Fruit fly (Drosophila melanogaster): ENCODE data around the gene Gyc76C.

Gene Gyc76C

dm6 chr3L:19817807-19818531 is 24.6 kb upstream of the Gyc76C start, which contains the start of the genes Fibp and Deaf1 (continued):
- peak; percentile 72 for TF ChIP-seq CG33557 (GFP tag; optimal IDR thresholded peaks at IDR 0.05)
- no peak for TF ChIP-seq stc (GFP tag; IDR thresholded peaks at IDR 0.05)
- peak; percentile 96 for TF ChIP-seq CG15514 (GFP tag; optimal IDR thresholded peaks at IDR 0.05)
- TF ChIP-seq CG12071 (GFP tag; optimal IDR thresholded peaks at IDR 0.05): no peak
- peak; percentile 64 for TF ChIP-seq twi (tag; optimal IDR thresholded peaks at IDR 0.05)
- TF ChIP-seq crc (GFP tag; optimal IDR thresholded peaks at IDR 0.05): peak; percentile 53
- TF ChIP-seq Fer3 (tag; optimal IDR thresholded peaks at IDR 0.05): peak; percentile 74
- TF ChIP-seq gsb (GFP tag; IDR thresholded peaks at IDR 0.05): no peak
- TF ChIP-seq Mes4 (GFP tag; optimal IDR thresholded peaks at IDR 0.05): peak; percentile 71
- peak; percentile 84 for TF ChIP-seq Chrac-16 (GFP tag; optimal IDR thresholded peaks at IDR 0.05)
- peak; percentile 51 for TF ChIP-seq repo (GFP tag; optimal IDR thresholded peaks at IDR 0.05)
- TF ChIP-seq MBD-R2 (GFP tag; IDR thresholded peaks at IDR 0.05): peak; percentile 75
- TF ChIP-seq az2 (GFP tag; optimal IDR thresholded peaks at IDR 0.05): peak; percentile 77
- peak; percentile 98 for TF ChIP-seq chinmo (GFP tag; IDR thresholded peaks at IDR 0.05; ENCODE audit: partially characterized antibody)
- TF ChIP-seq Sry-β (GFP tag; optimal IDR thresholded peaks at IDR 0.05): peak; percentile 38
- TF ChIP-seq Spps (tag; optimal IDR thresholded peaks at IDR 0.05): no peak
- TF ChIP-seq CG14667 (GFP tag; IDR thresholded peaks at IDR 0.05): peak; percentile 55; the same call in 1 of the 2 replicates
- TF ChIP-seq CG2202 (tag; optimal IDR thresholded peaks at IDR 0.05): no peak
- peak; percentile 82 for TF ChIP-seq Hsf (GFP tag; optimal IDR thresholded peaks at IDR 0.05)
- TF ChIP-seq CG12391 (tag; optimal IDR thresholded peaks at IDR 0.05): peak; percentile 88
- TF ChIP-seq CG17912 (GFP tag; optimal IDR thresholded peaks at IDR 0.05): no peak
- TF ChIP-seq pfk (GFP tag; optimal IDR thresholded peaks at IDR 0.05): no peak
- peak; percentile 85 for TF ChIP-seq gem (tag; optimal IDR thresholded peaks at IDR 0.05)
- no peak for TF ChIP-seq tio (GFP tag; optimal IDR thresholded peaks at IDR 0.05)
- TF ChIP-seq insv (GFP tag; optimal IDR thresholded peaks at IDR 0.05): peak; percentile 45 to 95
- TF ChIP-seq CG7786 (GFP tag; optimal IDR thresholded peaks at IDR 0.05): peak; percentile 78
- TF ChIP-seq Hr3 (GFP tag; optimal IDR thresholded peaks at IDR 0.05): peak; percentile 86
- no peak for TF ChIP-seq kah (GFP tag; optimal IDR thresholded peaks at IDR 0.05)
- peak; percentile 88 for TF ChIP-seq fu2 (GFP tag; optimal IDR thresholded peaks at IDR 0.05)
- peak; percentile 53 for TF ChIP-seq Blimp-1 (GFP tag; optimal IDR thresholded peaks at IDR 0.05)
- peak; percentile 62; the same call in 2 of the 3 replicates for TF ChIP-seq CG11093 (GFP tag; IDR thresholded peaks at IDR 0.05)
- no peak for TF ChIP-seq lov (optimal IDR thresholded peaks at IDR 0.05)
- 0 out of 3 replicates have a peak, but pooled peaks have one; percentile 22 for TF ChIP-seq lov (GFP tag; IDR thresholded peaks at IDR 0.05)
- TF ChIP-seq CG10431 (GFP tag; optimal IDR thresholded peaks at IDR 0.05): peak; percentile 32
- peak; percentile 77 for TF ChIP-seq CG15696 (tag; optimal IDR thresholded peaks at IDR 0.05)
- TF ChIP-seq Bdp1 (GFP tag; optimal IDR thresholded peaks at IDR 0.05): peak; percentile 22
- TF ChIP-seq Jarid2 (GFP tag; optimal IDR thresholded peaks at IDR 0.05): peak; percentile 32
- TF ChIP-seq CG10366 (GFP tag; IDR thresholded peaks at IDR 0.05): peak; percentile 48; the same call in 1 of the 2 replicates
- peak; percentile 84 for TF ChIP-seq CG8924 (tag; optimal IDR thresholded peaks at IDR 0.05)
- TF ChIP-seq cas (GFP tag; IDR thresholded peaks at IDR 0.05): peak; percentile 32; the same call in 1 of the 2 replicates
- peak; percentile 73 for TF ChIP-seq klu (GFP tag; IDR thresholded peaks at IDR 0.05)
- TF ChIP-seq fd3F (GFP tag; optimal IDR thresholded peaks at IDR 0.05): peak; percentile 65
- peak; percentile 57 for TF ChIP-seq cato (GFP tag; optimal IDR thresholded peaks at IDR 0.05; ENCODE audit: borderline replicate concordance)
- TF ChIP-seq cg (GFP tag; optimal IDR thresholded peaks at IDR 0.05): no peak
- TF ChIP-seq toy (GFP tag; IDR thresholded peaks at IDR 0.05): no peak
- TF ChIP-seq CG2120 (GFP tag; optimal IDR thresholded peaks at IDR 0.05): peak; percentile 90
- peak; percentile 29 for TF ChIP-seq CG1529 (GFP tag; optimal IDR thresholded peaks at IDR 0.05)
- TF ChIP-seq wdn (GFP tag; IDR thresholded peaks at IDR 0.05): 0 out of 2 replicates have a peak, but pooled peaks have one; percentile 37
- TF ChIP-seq CG13287 (GFP tag; IDR thresholded peaks at IDR 0.05; ENCODE audit: partially characterized antibody): peak; percentile 94
